Worm (Caenorhabditis elegans): ENCODE results near the gene F48G7.10.

The F48G7.10 gene

DNA sequence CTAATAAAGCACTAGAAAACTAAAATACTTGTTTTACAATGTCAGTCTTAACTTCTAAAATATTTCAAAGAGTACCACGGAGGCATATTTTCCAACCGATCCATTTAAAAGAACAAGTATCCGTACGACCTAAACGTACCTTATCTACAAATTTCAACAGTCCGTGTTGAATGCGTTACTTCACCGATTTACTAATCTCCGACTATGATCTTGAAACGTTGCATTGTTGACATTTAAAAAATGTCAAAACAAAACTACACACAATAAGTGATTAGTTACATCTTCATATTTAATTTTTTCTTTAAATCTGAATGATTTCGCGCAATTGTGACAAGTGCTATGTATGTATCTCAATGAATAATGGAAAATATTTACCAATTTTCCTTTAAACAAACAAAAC, 36.9 kb downstream of the F48G7.10 start:
- peak; percentile 85 for TF ChIP-seq elt-1 (tag; optimal IDR thresholded peaks at IDR 0.05)
- peak; percentile 58 for TF ChIP-seq nhr-23 (tag; optimal IDR thresholded peaks at IDR 0.05)
- TF ChIP-seq ama-1 (optimal IDR thresholded peaks at IDR 0.05): no peak

DNA sequence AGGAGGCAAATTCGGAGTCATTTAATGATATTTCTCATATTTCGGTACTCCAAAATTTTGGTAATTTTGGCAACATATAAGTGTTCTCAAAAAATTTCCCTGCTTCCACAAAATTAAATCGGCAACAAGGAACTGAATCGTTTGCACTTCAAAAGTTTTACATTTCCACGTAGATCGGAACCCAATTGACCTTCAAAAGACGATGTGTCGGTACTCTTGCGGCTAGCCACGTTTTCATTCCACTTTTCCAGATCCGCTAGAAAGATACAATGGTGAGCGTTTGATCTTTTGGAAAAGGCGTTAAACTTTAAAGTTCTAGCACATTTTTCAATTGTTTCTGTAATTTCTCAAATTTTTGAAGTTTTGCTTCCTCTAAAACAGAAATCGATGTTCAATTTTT, 37.8 kb downstream of the F48G7.10 start:
- TF ChIP-seq nhr-25 (tag; optimal IDR thresholded peaks at IDR 0.05): peak; percentile 40
- TF ChIP-seq nhr-23 (tag; optimal IDR thresholded peaks at IDR 0.05): peak; percentile 59
- TF ChIP-seq daf-12 (tag; optimal IDR thresholded peaks at IDR 0.05): no peak
- peak; percentile 88 for TF ChIP-seq elt-1 (tag; optimal IDR thresholded peaks at IDR 0.05)
- TF ChIP-seq nhr-11 (tag; optimal IDR thresholded peaks at IDR 0.05): no peak

DNA sequence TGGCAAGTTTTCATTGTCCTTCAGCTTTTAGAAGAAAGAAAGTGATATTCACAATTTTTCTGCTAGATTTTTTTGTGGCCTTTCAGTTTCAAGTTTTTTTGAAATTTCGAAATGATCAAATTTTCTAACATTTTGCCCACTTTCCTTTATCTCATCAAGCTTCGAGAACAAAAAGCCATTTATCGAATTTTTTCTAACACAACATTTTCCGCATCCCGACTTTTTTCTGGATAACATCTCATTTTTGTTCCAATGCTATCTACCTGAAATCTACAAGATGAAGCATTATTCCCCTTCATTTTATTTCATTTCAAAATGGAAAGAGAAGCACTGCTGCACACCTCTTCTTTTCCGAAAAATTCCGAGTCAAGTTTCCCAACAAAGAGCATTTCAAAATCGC, 41.8 kb downstream of the F48G7.10 start, which contains the start of gene ZK488.5:
Gene ZK488.5, plus strand, starts transcription at position 301 of the 400 bp plus-strand sequence.
- TF ChIP-seq ceh-9 (tag; optimal IDR thresholded peaks at IDR 0.05) (no peak), pha-4 (tag; optimal IDR thresholded peaks at IDR 0.05) (no peak), nhr-77 (tag; optimal IDR thresholded peaks at IDR 0.05) (no peak), ceh-16 (tag; optimal IDR thresholded peaks at IDR 0.05) (no peak), ceh-28 (tag; optimal IDR thresholded peaks at IDR 0.05) (no peak), nfya-1 (tag; optimal IDR thresholded peaks at IDR 0.05; ENCODE audit: insufficient read depth) (no peak), nhr-12 (tag; optimal IDR thresholded peaks at IDR 0.05) (no peak), nhr-25 (tag; optimal IDR thresholded peaks at IDR 0.05) (no peak)

DNA sequence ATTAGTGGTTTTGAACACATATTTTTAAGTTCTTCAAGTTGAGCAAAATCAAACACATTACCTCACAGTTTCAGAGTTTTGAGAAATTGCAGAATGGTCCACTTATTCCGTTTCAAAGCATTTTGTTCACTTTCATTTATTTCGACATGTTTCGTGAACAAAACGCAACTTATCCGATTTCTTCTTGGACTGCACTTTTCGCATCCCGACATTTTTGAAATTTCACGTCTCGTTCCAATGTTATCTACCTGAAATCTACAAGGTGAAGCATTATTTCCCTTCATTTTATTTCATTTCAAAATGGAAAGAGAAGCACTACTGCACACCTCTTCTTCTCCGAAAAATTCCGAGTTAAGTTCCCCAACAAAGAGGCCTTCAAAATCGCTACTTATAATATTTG, 44.6 kb downstream of the F48G7.10 start, which contains the start of gene ZK488.6:
Gene ZK488.6, plus strand, starts transcription at position 301 of the 400 bp plus-strand sequence.
- no peak for TF ChIP-seq nhr-43 (tag; optimal IDR thresholded peaks at IDR 0.05; ENCODE audit: poor library complexity, severe bottlenecking)
- TF ChIP-seq mdl-1 (tag; optimal IDR thresholded peaks at IDR 0.05): no peak
- TF ChIP-seq nhr-67 (tag; optimal IDR thresholded peaks at IDR 0.05): no peak
- TF ChIP-seq ZK546.5 (tag; optimal IDR thresholded peaks at IDR 0.05): no peak
- TF ChIP-seq nhr-11 (tag; optimal IDR thresholded peaks at IDR 0.05): no peak
- no peak for TF ChIP-seq daf-12 (tag; optimal IDR thresholded peaks at IDR 0.05)
- TF ChIP-seq nhr-12 (tag; optimal IDR thresholded peaks at IDR 0.05): no peak
- no peak for TF ChIP-seq pha-4 (tag; optimal IDR thresholded peaks at IDR 0.05)
- TF ChIP-seq aly-2 (tag; optimal IDR thresholded peaks at IDR 0.05): no peak
- no peak for TF ChIP-seq ceh-28 (tag; optimal IDR thresholded peaks at IDR 0.05)
- TF ChIP-seq egl-27 (tag; optimal IDR thresholded peaks at IDR 0.05): no peak
- no peak for TF ChIP-seq sea-2 (GFP tag; optimal IDR thresholded peaks at IDR 0.05)
- no peak for TF ChIP-seq hmg-11 (tag; optimal IDR thresholded peaks at IDR 0.05)
- no peak for TF ChIP-seq egl-5 (tag; optimal IDR thresholded peaks at IDR 0.05)

DNA sequence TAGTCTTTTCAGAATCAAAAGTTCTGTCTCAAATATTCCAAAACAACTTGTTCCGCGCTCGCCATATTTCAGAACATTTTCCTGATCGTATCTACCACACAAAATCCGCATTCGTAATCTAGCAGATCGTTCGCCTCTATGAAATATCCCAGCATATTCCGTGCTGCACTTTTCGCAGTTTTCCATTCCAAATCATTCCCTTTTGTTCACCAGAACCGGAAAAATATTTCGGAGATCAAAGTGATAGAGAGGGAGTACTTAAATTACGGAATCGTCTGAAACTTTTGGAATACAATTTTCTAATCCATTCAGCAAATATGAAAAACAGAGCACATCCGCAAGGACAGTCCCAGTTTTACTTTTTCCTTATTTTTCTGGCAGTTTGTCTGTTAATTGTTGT, 46.9 kb downstream of the F48G7.10 start, which contains the start of gene K06H6.1:
Gene K06H6.1, plus strand, starts transcription at position 301 of the 400 bp plus-strand sequence.
- TF ChIP-seq fkh-10 (GFP tag; optimal IDR thresholded peaks at IDR 0.05): no peak
- no peak for TF ChIP-seq nhr-43 (tag; optimal IDR thresholded peaks at IDR 0.05; ENCODE audit: poor library complexity, severe bottlenecking)
- no peak for TF ChIP-seq ZK546.5 (tag; optimal IDR thresholded peaks at IDR 0.05)
- TF ChIP-seq lsy-12 (tag; optimal IDR thresholded peaks at IDR 0.05): no peak

DNA sequence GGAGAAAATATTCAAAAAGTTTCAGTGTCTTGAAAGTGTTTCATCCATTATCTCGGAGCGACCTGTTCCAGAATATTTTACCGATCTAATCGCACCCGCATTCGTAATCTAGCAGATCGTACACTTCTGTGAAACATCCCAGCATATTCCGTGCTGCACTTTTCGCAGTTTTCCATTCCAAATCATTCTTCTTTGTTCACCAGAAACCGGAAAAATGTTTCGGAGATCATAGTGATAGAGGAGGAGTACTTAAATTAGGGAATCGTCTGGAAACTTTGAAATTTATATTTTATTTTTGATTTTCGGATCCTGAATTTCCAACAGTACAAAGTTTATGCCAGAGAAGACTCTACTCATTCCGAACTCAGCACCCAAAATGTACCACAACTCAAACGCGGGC, 49.3 kb downstream of the F48G7.10 start, which contains the start of gene K06H6.2:
Gene K06H6.2, plus strand, starts transcription at position 301 of the 400 bp plus-strand sequence.
- TF ChIP-seq nhr-25 (tag; optimal IDR thresholded peaks at IDR 0.05) (no peak), ceh-16 (tag; optimal IDR thresholded peaks at IDR 0.05) (no peak), egl-27 (tag; optimal IDR thresholded peaks at IDR 0.05) (no peak), pqm-1 (tag; optimal IDR thresholded peaks at IDR 0.05) (no peak), lin-15B (tag; optimal IDR thresholded peaks at IDR 0.05) (no peak), snpc-4 (tag; optimal IDR thresholded peaks at IDR 0.05) (no peak), pha-4 (tag; optimal IDR thresholded peaks at IDR 0.05) (no peak), nfya-1 (tag; optimal IDR thresholded peaks at IDR 0.05; ENCODE audit: insufficient read depth) (no peak), R02D3.7 (tag; optimal IDR thresholded peaks at IDR 0.05) (no peak), ceh-82 (tag; optimal IDR thresholded peaks at IDR 0.05) (no peak), nhr-67 (tag; optimal IDR thresholded peaks at IDR 0.05) (no peak), ztf-4 (tag; optimal IDR thresholded peaks at IDR 0.05) (no peak), elt-3 (tag; optimal IDR thresholded peaks at IDR 0.05) (no peak), fkh-10 (GFP tag; optimal IDR thresholded peaks at IDR 0.05) (no peak), skn-1 (tag; optimal IDR thresholded peaks at IDR 0.05) (no peak), mml-1 (tag; optimal IDR thresholded peaks at IDR 0.05) (no peak), nhr-237 (tag; optimal IDR thresholded peaks at IDR 0.05) (no peak), lin-39 (tag; optimal IDR thresholded peaks at IDR 0.05) (no peak), zag-1 (tag; optimal IDR thresholded peaks at IDR 0.05) (no peak), nhr-77 (tag; optimal IDR thresholded peaks at IDR 0.05) (no peak)
